Worm (Caenorhabditis elegans) whole organism, L4 larva: ENCODE measurements around the gene srz-20.
A peak's percentile ranks its signal among the peaks of the same experiment; 100 is the strongest.

Source experiments
- F10B5.3 ChIP-seq: sonication (generic microtip); optimal IDR thresholded peaks from 2 replicates; lab custom pipeline; 2016; ENCODE audit warnings: mild to moderate bottlenecking, missing genetic modification characterization, missing compliant biosample characterization
- T20F7.1 ChIP-seq: fragments of 200-800 bp; sonication (Bioruptor generic); optimal IDR thresholded peaks from 2 replicates; lab custom pipeline; 2018; ENCODE audit warnings: mild to moderate bottlenecking, missing genetic modification characterization, missing compliant biosample characterization
- T26A8.4 ChIP-seq: fragments of 200-800 bp; sonication (Bioruptor generic); IDR thresholded peaks from 2 replicates; pipeline ENCODE4 v1.3.6; 2022; ENCODE audit warnings: missing genetic modification characterization, missing compliant biosample characterization
- Y48G9A.11 ChIP-seq: fragments of 200-800 bp; sonication (Bioruptor generic); IDR thresholded peaks from 2 replicates; pipeline ENCODE4 v1.3.6; 2022; ENCODE audit warnings: missing genetic modification reagents, missing genetic modification characterization, missing compliant biosample characterization
- aha-1 ChIP-seq: fragments of 150-350 bp; peaks from one replicate; lab custom pipeline; 2014; ENCODE audit warnings: missing biosample characterization, missing genetic modification characterization
- attf-4 ChIP-seq: sonication (generic microtip); optimal IDR thresholded peaks from 3 replicates; lab custom pipeline; 2017; ENCODE audit warnings: missing biosample characterization, missing genetic modification characterization
- ceh-20 ChIP-seq: fragments of 200-800 bp; sonication (Bioruptor generic); IDR thresholded peaks from 2 replicates; pipeline ENCODE4 v1.3.6; 2022; ENCODE audit warnings: missing genetic modification reagents, missing genetic modification characterization, missing compliant biosample characterization
- ceh-44 ChIP-seq: fragments of 200-800 bp; sonication (Bioruptor generic); IDR thresholded peaks from 2 replicates; pipeline ENCODE4 v1.3.6; 2022; ENCODE audit warnings: missing genetic modification reagents, missing genetic modification characterization, missing compliant biosample characterization
- daf-12 ChIP-seq: fragments of 150-350 bp; optimal IDR thresholded peaks from 2 replicates; lab custom pipeline; 2014; ENCODE audit warnings: missing biosample characterization, missing genetic modification reagents, missing genetic modification characterization
- daf-16 ChIP-seq, 3 experiments: sonication (generic microtip); optimal IDR thresholded peaks; 2 replicates each; lab custom pipeline; 2016 to 2017; ENCODE audit warnings: missing genetic modification characterization in 3 of 3, missing genetic modification reagents in 3 of 3, mild to moderate bottlenecking in 2 of 3, missing compliant biosample characterization in 2 of 3, missing biosample characterization in 1 of 3, moderate library complexity in 1 of 3
- daf-19 ChIP-seq: fragments of 200-800 bp; sonication (Bioruptor generic); conservative IDR thresholded peaks from 2 replicates; pipeline ENCODE4 v1.3.6; 2022; ENCODE audit warnings: missing genetic modification characterization, missing compliant biosample characterization
- dmd-6 ChIP-seq: fragments of 200-800 bp; sonication (Bioruptor generic); IDR thresholded peaks from 2 replicates; pipeline ENCODE4 v1.3.6; 2022; ENCODE audit warnings: missing genetic modification reagents, missing genetic modification characterization, missing compliant biosample characterization
- duxl-1 ChIP-seq: sonication (generic microtip); optimal IDR thresholded peaks from 2 replicates; lab custom pipeline; 2016; ENCODE audit warnings: mild to moderate bottlenecking, missing genetic modification characterization, moderate library complexity, missing compliant biosample characterization; ENCODE audit not compliant: poor library complexity
- fos-1 ChIP-seq: fragments of 150-350 bp; optimal IDR thresholded peaks from 2 replicates; lab custom pipeline; 2014; ENCODE audit warnings: missing biosample characterization, missing genetic modification characterization
- hif-1 ChIP-seq, 2 experiments: sonication (generic microtip); optimal IDR thresholded peaks; 2 replicates each; lab custom pipeline; 2016 to 2017; ENCODE audit warnings: missing compliant biosample characterization in 2 of 2, missing genetic modification characterization in 2 of 2, missing genetic modification reagents in 2 of 2, missing genotype in 2 of 2, mild to moderate bottlenecking in 1 of 2
- hlh-11 ChIP-seq: fragments of 200-800 bp; sonication (Bioruptor generic); optimal IDR thresholded peaks from 2 replicates; lab custom pipeline; 2018; ENCODE audit warnings: mild to moderate bottlenecking, missing genetic modification characterization, missing compliant biosample characterization
- jun-1 ChIP-seq: fragments of 150-350 bp; optimal IDR thresholded peaks from 2 replicates; lab custom pipeline; 2014; ENCODE audit warnings: missing biosample characterization, missing genetic modification reagents, missing genetic modification characterization
- lin-1 ChIP-seq: fragments of 200-800 bp; sonication (Bioruptor generic); IDR thresholded peaks from 2 replicates; pipeline ENCODE4 v1.3.6; 2022; ENCODE audit warnings: missing genetic modification reagents, missing genetic modification characterization, missing compliant biosample characterization
- lin-13 ChIP-seq: fragments of 150-350 bp; optimal IDR thresholded peaks from 2 replicates; lab custom pipeline; 2014; ENCODE audit warnings: missing biosample characterization, missing genetic modification reagents, missing genetic modification characterization
- lin-15B ChIP-seq: fragments of 150-350 bp; sonication (generic microtip); optimal IDR thresholded peaks from 3 replicates; lab custom pipeline; 2014; ENCODE audit warnings: missing biosample characterization, missing genetic modification characterization
- lsy-2 ChIP-seq, 2 experiments: fragments of 150-350 bp in 1 of 2; sonication (generic microtip) in 1 of 2; optimal IDR thresholded peaks; 2 replicates each; lab custom pipeline; 2014 to 2017; ENCODE audit warnings: missing biosample characterization in 2 of 2, missing genetic modification characterization in 2 of 2
- mdl-1 ChIP-seq, 2 experiments: fragments of 150-350 bp in 1 of 2; sonication (generic microtip) in 1 of 2; optimal IDR thresholded peaks; 2 replicates each; lab custom pipeline; 2014 to 2017; ENCODE audit warnings: missing biosample characterization in 2 of 2, missing genetic modification characterization in 2 of 2
- mep-1 ChIP-seq: fragments of 150-350 bp; sonication (generic microtip); optimal IDR thresholded peaks from 3 replicates; lab custom pipeline; 2014; ENCODE audit warnings: missing biosample characterization, missing genetic modification characterization
- mxl-3 ChIP-seq: fragments of 200-800 bp; sonication (Bioruptor generic); optimal IDR thresholded peaks from 2 replicates; lab custom pipeline; 2018; ENCODE audit warnings: mild to moderate bottlenecking, missing genetic modification characterization, missing compliant biosample characterization
- nhr-28 ChIP-seq: fragments of 150-350 bp; optimal IDR thresholded peaks from 2 replicates; lab custom pipeline; 2014; ENCODE audit warnings: missing biosample characterization, missing genetic modification characterization
- nhr-41 ChIP-seq: fragments of 200-800 bp; sonication (Bioruptor generic); IDR thresholded peaks from 2 replicates; pipeline ENCODE4 v1.3.6; 2022; ENCODE audit warnings: missing genetic modification reagents, missing genetic modification characterization, missing compliant biosample characterization
- nhr-42 ChIP-seq: fragments of 200-800 bp; sonication (Bioruptor generic); IDR thresholded peaks from 2 replicates; pipeline ENCODE4 v1.3.6; 2022; ENCODE audit warnings: missing genetic modification characterization, missing compliant biosample characterization
- nhr-6 ChIP-seq: fragments of 150-350 bp; optimal IDR thresholded peaks from 2 replicates; lab custom pipeline; 2014; ENCODE audit warnings: missing biosample characterization, missing genetic modification characterization
- nhr-77 ChIP-seq: fragments of 150-350 bp; optimal IDR thresholded peaks from 2 replicates; lab custom pipeline; 2014; ENCODE audit warnings: missing biosample characterization, missing genetic modification characterization
- pha-4 ChIP-seq, 2 experiments: fragments of 150-350 bp in 1 of 2; fragments of 200-800 bp in 1 of 2; sonication (Bioruptor generic) in 1 of 2; IDR thresholded peaks in 1 of 2; optimal IDR thresholded peaks in 1 of 2; 2 replicates each; pipeline versions ENCODE4 v1.3.6 to Lab custom; 2014 to 2022; ENCODE audit warnings: missing genetic modification characterization in 2 of 2, missing genetic modification reagents in 2 of 2, missing biosample characterization in 1 of 2, missing compliant biosample characterization in 1 of 2
- php-3 ChIP-seq: fragments of 200-800 bp; sonication (Bioruptor generic); IDR thresholded peaks from 2 replicates; pipeline ENCODE4 v1.3.6; 2022; ENCODE audit warnings: missing genetic modification reagents, missing genetic modification characterization, missing compliant biosample characterization
- pqm-1 ChIP-seq: sonication (generic microtip); optimal IDR thresholded peaks from 2 replicates; lab custom pipeline; 2017; ENCODE audit warnings: missing biosample characterization, missing genetic modification characterization
- set-16 ChIP-seq: fragments of 200-800 bp; sonication (Bioruptor generic); IDR thresholded peaks from 2 replicates; pipeline ENCODE4 v1.3.6; 2022; ENCODE audit warnings: missing genetic modification reagents, missing genetic modification characterization, missing compliant biosample characterization
- snpc-1.2 ChIP-seq: fragments of 200-800 bp; sonication (Bioruptor generic); IDR thresholded peaks from 2 replicates; pipeline ENCODE4 v1.3.6; 2022; ENCODE audit warnings: missing genetic modification reagents, missing genetic modification characterization, missing compliant biosample characterization
- tra-1 ChIP-seq: fragments of 200-800 bp; sonication (Bioruptor generic); IDR thresholded peaks from 2 replicates; pipeline ENCODE4 v1.3.6; 2022; ENCODE audit warnings: missing genetic modification reagents, missing genetic modification characterization, missing compliant biosample characterization
- unc-39 ChIP-seq: sonication (generic microtip); optimal IDR thresholded peaks from 2 replicates; lab custom pipeline; 2017; ENCODE audit warnings: missing biosample characterization, missing genetic modification characterization
- unc-62 ChIP-seq, 3 experiments: fragments of 150-350 bp in 1 of 3; sonication (generic microtip); optimal IDR thresholded peaks in 2 of 3; peaks in 1 of 3; 1 replicate in 1 of 3; 2 replicates in 2 of 3; lab custom pipeline; 2014 to 2017; ENCODE audit warnings: missing biosample characterization in 3 of 3, missing genetic modification characterization in 3 of 3, missing genetic modification reagents in 3 of 3, missing genotype in 1 of 3
- vab-7 ChIP-seq: fragments of 200-800 bp; sonication (Bioruptor generic); IDR thresholded peaks from 2 replicates; pipeline ENCODE4 v1.3.6; 2022; ENCODE audit warnings: missing genetic modification reagents, missing genetic modification characterization, missing compliant biosample characterization
- zfp-3 ChIP-seq: fragments of 200-800 bp; sonication (Bioruptor generic); conservative IDR thresholded peaks from 2 replicates; pipeline ENCODE4 v1.3.6; 2022; ENCODE audit warnings: missing genetic modification reagents, missing genetic modification characterization, missing compliant biosample characterization

srz-20 gene

DNA sequence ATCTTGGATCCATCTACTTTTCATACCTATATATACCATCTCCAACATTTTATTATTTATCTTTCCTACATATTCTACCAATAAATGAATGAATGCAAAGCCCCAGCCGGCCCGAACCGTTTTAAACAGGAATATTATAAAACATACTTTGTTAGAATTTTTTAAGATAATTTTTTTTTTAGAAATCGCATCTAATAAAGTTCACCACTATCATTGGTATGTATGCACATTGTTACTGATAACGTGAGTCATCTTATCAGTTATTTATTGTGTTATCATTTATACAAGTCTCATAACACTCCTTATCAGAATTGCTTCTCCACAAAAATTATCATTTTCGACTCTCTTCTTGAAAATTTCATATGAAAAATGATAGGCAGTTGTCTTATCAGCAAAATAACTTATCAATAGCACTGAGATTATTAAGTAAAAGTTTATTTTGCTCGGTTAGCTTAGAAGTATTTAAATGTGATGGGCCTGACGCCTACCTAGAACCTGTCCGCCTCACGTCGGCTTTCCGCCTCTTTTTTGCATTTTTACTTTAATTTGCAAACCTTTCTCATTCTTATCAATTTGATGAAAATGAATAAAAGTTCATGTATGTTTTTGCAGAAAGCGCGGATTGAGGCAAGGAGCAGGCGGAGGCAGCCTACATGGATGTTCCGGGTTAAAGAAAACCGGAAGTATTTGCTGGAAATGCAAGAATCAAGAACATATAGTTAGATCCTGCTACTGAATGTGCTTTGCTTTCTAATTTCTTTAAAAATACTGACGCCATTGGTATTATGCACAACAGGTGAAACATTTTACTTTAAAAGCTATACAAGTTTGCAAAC is 15.5 kb upstream of the srz-20 start, which contains the start of gene srz-62:
Gene srz-62, plus strand, starts transcription at position 786 of the 836 bp plus-strand sequence.
- TF ChIP-seq duxl-1 = peak; percentile 47
- TF ChIP-seq mxl-3 (GFP tag; lab: Kevin White, UChicago) = peak; percentile 13
- TF ChIP-seq unc-62 (GFP tag; optimal IDR thresholded peaks at IDR 0.05 in 1 of 2; lab: Kevin White, UChicago) = peak in 1 of 2 experiments; percentile 63
- no peak for TF ChIP-seq unc-62 (tag; optimal IDR thresholded peaks at IDR 0.05; lab: Kevin White, UChicago)
- no peak for TF ChIP-seq T26A8.4 (GFP tag; lab: Robert Waterston, UW)
- no peak for TF ChIP-seq nhr-41
- TF ChIP-seq pqm-1 (tag; lab: Kevin White, UChicago) = peak; percentile 100
- TF ChIP-seq nhr-77 (tag; lab: Kevin White, UChicago) = peak; percentile 99
- TF ChIP-seq T20F7.1 (GFP tag; lab: Kevin White, UChicago) = peak; percentile 53
- peak; percentile 71 for TF ChIP-seq aha-1 (tag; lab: Kevin White, UChicago)
- TF ChIP-seq mdl-1 (tag; optimal IDR thresholded peaks at IDR 0.05; lab: Kevin White, UChicago) = peak in 1 of 2 experiments; percentile 70
- no peak for TF ChIP-seq Y48G9A.11 (GFP tag; lab: Robert Waterston, UW)
- peak in 1 of 2 experiments; percentile 76 for TF ChIP-seq daf-16 (GFP tag; optimal IDR thresholded peaks at IDR 0.05; lab: Kevin White, UChicago)
- peak; percentile 97 for TF ChIP-seq daf-16 (tag; optimal IDR thresholded peaks at IDR 0.05; lab: Kevin White, UChicago)
- TF ChIP-seq mep-1 (tag; lab: Kevin White, UChicago) = no peak
- peak; percentile 95 for TF ChIP-seq tra-1
- TF ChIP-seq lin-13 (GFP tag; lab: Kevin White, UChicago) = no peak
- TF ChIP-seq fos-1 (tag; lab: Kevin White, UChicago) = peak; percentile 87
- TF ChIP-seq nhr-6 = peak; percentile 75
- peak; percentile 80 for TF ChIP-seq jun-1 (tag; lab: Kevin White, UChicago)
- peak; percentile 98 for TF ChIP-seq php-3 (GFP tag; lab: Robert Waterston, UW)
- peak; percentile 99 for TF ChIP-seq dmd-6 (GFP tag; lab: Robert Waterston, UW)
- no peak for TF ChIP-seq pha-4 (GFP tag; IDR thresholded peaks at IDR 0.05; lab: Robert Waterston, UW)
- peak; percentile 16 for TF ChIP-seq pha-4 (tag; optimal IDR thresholded peaks at IDR 0.05; lab: Kevin White, UChicago)
- peak; percentile 66; the same call in 1 of the 2 replicates for TF ChIP-seq ceh-20 (GFP tag; lab: Robert Waterston, UW)
- peak; percentile 97 for TF ChIP-seq nhr-28 (tag; lab: Kevin White, UChicago)
- peak; percentile 97 for TF ChIP-seq lin-1 (GFP tag; lab: Robert Waterston, UW)
- peak; percentile 86 for TF ChIP-seq hlh-11 (tag; lab: Kevin White, UChicago)
- TF ChIP-seq zfp-3 = 0 out of 2 replicates have a peak, but pooled peaks have one; percentile 26
- TF ChIP-seq unc-39 = no peak
- no peak for TF ChIP-seq lsy-2 (tag; optimal IDR thresholded peaks at IDR 0.05; lab: Kevin White, UChicago)
- TF ChIP-seq, all 104 proteins: peak for 21

DNA sequence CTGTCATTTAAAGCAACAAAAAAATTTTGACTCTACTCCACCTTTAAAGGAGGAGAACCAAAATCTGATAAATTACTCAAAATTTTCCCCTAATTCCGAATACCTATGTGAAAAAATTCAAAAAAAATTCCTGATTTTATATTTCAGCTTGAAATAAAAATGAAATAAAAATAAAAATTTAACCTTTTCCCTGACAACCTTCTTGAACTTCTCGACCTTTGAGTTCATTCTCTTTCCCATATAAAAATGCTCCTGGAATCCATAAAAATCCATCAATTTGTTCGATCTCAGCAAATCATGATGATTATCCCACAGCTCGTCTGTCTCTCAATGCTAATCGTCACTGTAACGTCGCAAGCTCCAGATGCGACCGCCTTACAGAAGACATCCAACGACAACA is 12.4 kb upstream of the srz-20 start, which contains the start of gene F56D6.6:
Gene F56D6.6, plus strand, starts transcription at position 301 of the 400 bp plus-strand sequence.
- TF ChIP-seq hif-1 (tag; optimal IDR thresholded peaks at IDR 0.05; lab: Kevin White, UChicago) (no peak), daf-12 (tag; lab: Kevin White, UChicago) (no peak), nhr-42 (no peak), ceh-44 (GFP tag; lab: Robert Waterston, UW) (no peak), attf-4 (tag; lab: Kevin White, UChicago) (no peak), daf-19 (GFP tag; lab: Robert Waterston, UW) (no peak), set-16 (no peak), F10B5.3 (tag; lab: Kevin White, UChicago) (no peak), lin-15B (tag; lab: Kevin White, UChicago) (no peak), snpc-1.2 (no peak), vab-7 (GFP tag; lab: Robert Waterston, UW) (no peak)
